Fruit fly (Drosophila melanogaster): ENCODE measurements around the gene CG17186.
A peak's percentile ranks its signal among the peaks of the same experiment; 100 is the strongest.

Gene CG17186

DNA sequence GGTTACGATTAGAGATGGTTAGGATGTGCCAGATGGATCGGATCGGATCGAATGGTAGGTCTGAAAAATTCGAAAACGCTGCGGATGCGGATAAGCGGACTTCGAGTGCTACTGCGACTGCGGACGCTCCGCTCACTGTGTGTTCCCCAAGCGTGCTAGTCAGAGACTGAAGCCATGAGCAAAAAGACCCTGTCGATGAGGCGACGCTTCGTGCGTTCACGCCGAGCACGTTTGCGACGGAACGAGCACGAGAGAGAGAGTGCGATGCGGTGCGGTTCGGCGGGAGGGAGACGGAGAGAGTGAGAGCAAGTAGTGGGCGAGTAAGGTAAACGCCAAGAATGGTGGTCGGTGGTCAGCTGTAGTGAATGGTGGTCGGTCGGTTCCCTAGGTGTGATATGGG, 40.6 kb downstream of the CG17186 start, which contains the start of gene bnl (continued):
- TF ChIP-seq HLH4C (GFP tag; IDR thresholded peaks at IDR 0.05; ENCODE audit: partially characterized antibody) (peak; percentile 58; the same call in 1 of the 3 replicates), pum (GFP tag; optimal IDR thresholded peaks at IDR 0.05) (no peak), org-1 (GFP tag; optimal IDR thresholded peaks at IDR 0.05) (peak; percentile 21), Ssrp (tag; optimal IDR thresholded peaks at IDR 0.05) (no peak), D (optimal IDR thresholded peaks at IDR 0.05) (no peak), D (GFP tag; optimal IDR thresholded peaks at IDR 0.05) (no peak), CG13424 (tag; optimal IDR thresholded peaks at IDR 0.05) (no peak), Dip2 (GFP tag; IDR thresholded peaks at IDR 0.05) (no peak), onecut (GFP tag; IDR thresholded peaks at IDR 0.05) (peak; percentile 51), CG3726 (GFP tag; IDR thresholded peaks at IDR 0.05) (0 out of 3 replicates have a peak, but pooled peaks have one; percentile 7), emc (GFP tag; optimal IDR thresholded peaks at IDR 0.05) (no peak), CG17328 (GFP tag; IDR thresholded peaks at IDR 0.05) (peak; percentile 61), CG18619 (GFP tag; optimal IDR thresholded peaks at IDR 0.05) (no peak), C15 (GFP tag; IDR thresholded peaks at IDR 0.05) (no peak), CG30431 (GFP tag; optimal IDR thresholded peaks at IDR 0.05) (no peak), CG16863 (GFP tag; optimal IDR thresholded peaks at IDR 0.05) (peak; percentile 22), maf-S (GFP tag; optimal IDR thresholded peaks at IDR 0.05) (no peak), CG18011 (GFP tag; optimal IDR thresholded peaks at IDR 0.05) (no peak), lilli (GFP tag; optimal IDR thresholded peaks at IDR 0.05) (peak; percentile 33), CG7928 (GFP tag; optimal IDR thresholded peaks at IDR 0.05) (no peak), Atf3 (GFP tag; optimal IDR thresholded peaks at IDR 0.05) (peak; percentile 27), CG32767 (GFP tag; IDR thresholded peaks at IDR 0.05) (peak; percentile 66; the same call in 1 of the 2 replicates), CG16815 (GFP tag; optimal IDR thresholded peaks at IDR 0.05) (no peak), Optix (GFP tag; IDR thresholded peaks at IDR 0.05) (no peak), Ets65A (GFP tag) (no peak), yki (optimal IDR thresholded peaks at IDR 0.05) (no peak), insv (GFP tag; optimal IDR thresholded peaks at IDR 0.05) (peak in 1 of 2 experiments; percentile 39), Meics (GFP tag; optimal IDR thresholded peaks at IDR 0.05) (peak; percentile 44), CG15696 (tag; optimal IDR thresholded peaks at IDR 0.05) (no peak), trh (GFP tag; optimal IDR thresholded peaks at IDR 0.05) (no peak), Dref (GFP tag; IDR thresholded peaks at IDR 0.05) (no peak), Camta (GFP tag; optimal IDR thresholded peaks at IDR 0.05) (no peak), CG1529 (GFP tag; optimal IDR thresholded peaks at IDR 0.05) (peak; percentile 36), CG17829 (tag; optimal IDR thresholded peaks at IDR 0.05) (peak; percentile 67), B-H1 (GFP tag; IDR thresholded peaks at IDR 0.05) (no peak; the same call in 2 of the 3 replicates), NFAT (GFP tag; IDR thresholded peaks at IDR 0.05) (no peak; the same call in 1 of the 2 replicates), CG8089 (GFP tag; optimal IDR thresholded peaks at IDR 0.05) (peak; percentile 47), cad (GFP tag; optimal IDR thresholded peaks at IDR 0.05) (no peak), CG10462 (GFP tag; optimal IDR thresholded peaks at IDR 0.05) (no peak), tll (GFP tag; optimal IDR thresholded peaks at IDR 0.05) (peak in 1 of 2 experiments; percentile 24), peb (GFP tag; IDR thresholded peaks at IDR 0.05) (peak; percentile 37; the same call in 1 of the 2 replicates), ham (GFP tag; IDR thresholded peaks at IDR 0.05) (no peak), sim (GFP tag; IDR thresholded peaks at IDR 0.05) (peak; percentile 13; the same call in 1 of the 2 replicates), gsb (GFP tag; IDR thresholded peaks at IDR 0.05) (peak; percentile 51; the same call in 1 of the 2 replicates), Opbp (GFP tag; IDR thresholded peaks at IDR 0.05; ENCODE audit: partially characterized antibody) (peak; percentile 75; the same call in 2 of the 3 replicates), NC2β (GFP tag; optimal IDR thresholded peaks at IDR 0.05) (peak; percentile 14), CG12769 (tag; optimal IDR thresholded peaks at IDR 0.05) (peak; percentile 86), CG10565 (GFP tag; optimal IDR thresholded peaks at IDR 0.05) (no peak), CG7963 (GFP tag; IDR thresholded peaks at IDR 0.05; ENCODE audit: partially characterized antibody) (no peak), CG11696 (GFP tag; IDR thresholded peaks at IDR 0.05) (no peak), nerfin-1 (tag; optimal IDR thresholded peaks at IDR 0.05) (peak; percentile 34), kni (GFP tag; optimal IDR thresholded peaks at IDR 0.05) (peak; percentile 78)

Measured in whole organism, embryonic.